Worm (Caenorhabditis elegans) whole organism, L1 larva: ENCODE data around the gene ppat-1.
A peak's percentile ranks its signal among the peaks of the same experiment; 100 is the strongest.

Experiments
- C04F5.9 ChIP-seq: sonication (generic microtip); optimal IDR thresholded peaks from 2 replicates; lab custom pipeline; 2016; ENCODE audit warnings: missing genetic modification characterization, missing compliant biosample characterization
- Y116A8C.19 ChIP-seq: sonication (generic microtip); optimal IDR thresholded peaks from 2 replicates; lab custom pipeline; 2016; ENCODE audit warnings: missing compliant biosample characterization, missing genetic modification characterization, borderline replicate concordance
- aly-2 ChIP-seq: fragments of 150-350 bp; optimal IDR thresholded peaks from 2 replicates; lab custom pipeline; 2014; ENCODE audit warnings: missing biosample characterization, missing genetic modification characterization
- ama-1 ChIP-seq: fragments of 150-350 bp; optimal IDR thresholded peaks from 2 replicates; lab custom pipeline; 2014
- blmp-1 ChIP-seq: fragments of 150-350 bp; optimal IDR thresholded peaks from 2 replicates; lab custom pipeline; 2014; ENCODE audit warnings: missing biosample characterization, missing genetic modification characterization
- ceh-8 ChIP-seq: fragments of 200-800 bp; sonication (Bioruptor generic); optimal IDR thresholded peaks from 2 replicates; lab custom pipeline; 2018; ENCODE audit warnings: mild to moderate bottlenecking, missing genetic modification characterization, moderate library complexity, missing compliant biosample characterization
- ceh-82 ChIP-seq, 3 experiments: fragments of 150-350 bp in 1 of 3; sonication (generic microtip) in 2 of 3; optimal IDR thresholded peaks; 2 replicates each; lab custom pipeline; 2014 to 2017; ENCODE audit warnings: missing biosample characterization in 3 of 3, missing genetic modification characterization in 3 of 3
- ceh-90 ChIP-seq: sonication (generic microtip); optimal IDR thresholded peaks from 2 replicates; lab custom pipeline; 2016; ENCODE audit warnings: missing genetic modification characterization, missing compliant biosample characterization
- ces-1 ChIP-seq: fragments of 150-350 bp; optimal IDR thresholded peaks from 2 replicates; lab custom pipeline; 2014; ENCODE audit warnings: missing biosample characterization, missing genetic modification reagents, missing genetic modification characterization
- dpl-1 ChIP-seq, 3 experiments: fragments of 150-350 bp in 2 of 3; sonication (generic microtip) in 1 of 3; optimal IDR thresholded peaks; 2 replicates each; lab custom pipeline; 2014 to 2017; ENCODE audit warnings: missing biosample characterization in 3 of 3, missing genetic modification characterization in 3 of 3, missing genetic modification reagents in 3 of 3
- dsc-1 ChIP-seq: sonication (generic microtip); optimal IDR thresholded peaks from 2 replicates; lab custom pipeline; 2016; ENCODE audit warnings: mild to moderate bottlenecking, missing genetic modification characterization, missing compliant biosample characterization
- egl-27 ChIP-seq, 2 experiments: fragments of 150-350 bp in 1 of 2; sonication (generic microtip); optimal IDR thresholded peaks; 3 replicates each; lab custom pipeline; 2017 to 2018; ENCODE audit warnings: missing biosample characterization in 2 of 2, missing genetic modification characterization in 2 of 2, missing genetic modification reagents in 2 of 2
- elt-2 ChIP-seq: sonication (generic microtip); optimal IDR thresholded peaks from 2 replicates; lab custom pipeline; 2016; ENCODE audit warnings: missing genetic modification characterization, mild to moderate bottlenecking, inconsistent platforms, missing compliant biosample characterization, missing genetic modification reagents
- elt-3 ChIP-seq, 6 experiments: fragments of 150-350 bp in 1 of 6; sonication (generic microtip); optimal IDR thresholded peaks; 2 replicates each; lab custom pipeline; 2017 to 2018; ENCODE audit warnings: missing biosample characterization in 6 of 6, missing genetic modification characterization in 6 of 6, inconsistent platforms in 1 of 6
- fkh-8 ChIP-seq: sonication (generic microtip); optimal IDR thresholded peaks from 2 replicates; lab custom pipeline; 2016; ENCODE audit warnings: mild to moderate bottlenecking, missing genetic modification characterization, missing compliant biosample characterization
- fos-1 ChIP-seq: fragments of 150-350 bp; optimal IDR thresholded peaks from 2 replicates; lab custom pipeline; 2014; ENCODE audit warnings: missing biosample characterization, missing genetic modification characterization
- grh-1 ChIP-seq: fragments of 200-800 bp; sonication (Bioruptor generic); IDR thresholded peaks from 2 replicates; pipeline ENCODE4 v1.3.6; 2022; ENCODE audit warnings: missing genetic modification reagents, missing genetic modification characterization, missing compliant biosample characterization
- hlh-17 ChIP-seq: fragments of 200-800 bp; sonication (Bioruptor generic); optimal IDR thresholded peaks from 2 replicates; lab custom pipeline; 2018; ENCODE audit warnings: missing genetic modification characterization, mild to moderate bottlenecking, missing compliant biosample characterization, moderate library complexity, borderline replicate concordance
- hpl-2 ChIP-seq: fragments of 150-350 bp; optimal IDR thresholded peaks from 2 replicates; lab custom pipeline; 2014; ENCODE audit warnings: missing biosample characterization, missing genetic modification reagents, missing genetic modification characterization
- jun-1 ChIP-seq: fragments of 150-350 bp; optimal IDR thresholded peaks from 2 replicates; lab custom pipeline; 2014; ENCODE audit warnings: missing biosample characterization, missing genetic modification reagents, missing genetic modification characterization
- lin-13 ChIP-seq: fragments of 150-350 bp; optimal IDR thresholded peaks from 2 replicates; lab custom pipeline; 2014; ENCODE audit warnings: missing biosample characterization, missing genetic modification reagents, missing genetic modification characterization
- lin-14 ChIP-seq: fragments of 200-800 bp; sonication (Bioruptor generic); optimal IDR thresholded peaks from 2 replicates; lab custom pipeline; 2018; ENCODE audit warnings: mild to moderate bottlenecking, missing genetic modification characterization, moderate library complexity, missing compliant biosample characterization
- lin-35 ChIP-seq, 2 experiments: fragments of 150-350 bp; optimal IDR thresholded peaks; 2 replicates each; lab custom pipeline; 2014; ENCODE audit warnings: missing biosample characterization in 2 of 2, missing genetic modification characterization in 2 of 2, missing genetic modification reagents in 2 of 2
- lin-39 ChIP-seq: fragments of 150-350 bp; optimal IDR thresholded peaks from 2 replicates; lab custom pipeline; 2014; ENCODE audit warnings: missing biosample characterization, missing genetic modification reagents, missing genetic modification characterization
- lsy-2 ChIP-seq, 2 experiments: fragments of 150-350 bp; optimal IDR thresholded peaks; 2 replicates each; lab custom pipeline; 2014; ENCODE audit warnings: missing biosample characterization in 2 of 2, missing genetic modification characterization in 2 of 2
- mdl-1 ChIP-seq, 2 experiments: fragments of 150-350 bp; optimal IDR thresholded peaks; 2 replicates each; lab custom pipeline; 2014 to 2017; ENCODE audit warnings: missing biosample characterization in 2 of 2, missing genetic modification characterization in 2 of 2, inconsistent platforms in 1 of 2
- mef-2 ChIP-seq: fragments of 150-350 bp; optimal IDR thresholded peaks from 2 replicates; lab custom pipeline; 2014; ENCODE audit warnings: missing biosample characterization, missing genetic modification characterization
- mep-1 ChIP-seq: fragments of 150-350 bp; optimal IDR thresholded peaks from 2 replicates; lab custom pipeline; 2014; ENCODE audit warnings: missing biosample characterization, missing genetic modification characterization
- nhr-11 ChIP-seq: fragments of 150-350 bp; optimal IDR thresholded peaks from 2 replicates; lab custom pipeline; 2014; ENCODE audit warnings: missing biosample characterization, missing genetic modification characterization
- nhr-19 ChIP-seq: fragments of 200-800 bp; sonication (Bioruptor generic); conservative IDR thresholded peaks from 2 replicates; pipeline ENCODE4 v1.3.6; 2022; ENCODE audit warnings: missing genetic modification characterization, missing compliant biosample characterization
- nhr-237 ChIP-seq: fragments of 150-350 bp; optimal IDR thresholded peaks from 2 replicates; lab custom pipeline; 2014; ENCODE audit warnings: missing biosample characterization, missing genetic modification characterization
- nhr-71 ChIP-seq: sonication (generic microtip); optimal IDR thresholded peaks from 2 replicates; lab custom pipeline; 2016; ENCODE audit warnings: mild to moderate bottlenecking, missing genetic modification characterization, moderate library complexity, missing compliant biosample characterization
- nhr-76 ChIP-seq: sonication (generic microtip); optimal IDR thresholded peaks from 2 replicates; lab custom pipeline; 2017; ENCODE audit warnings: missing biosample characterization, missing genetic modification characterization
- nhr-84 ChIP-seq: sonication (generic microtip); optimal IDR thresholded peaks from 2 replicates; lab custom pipeline; 2017; ENCODE audit warnings: missing biosample characterization, missing genetic modification characterization
- nhr-85 ChIP-seq: sonication (generic microtip); peaks from one replicate; lab custom pipeline; 2016; ENCODE audit warnings: missing genetic modification characterization, inconsistent platforms, missing compliant biosample characterization
- nhr-90 ChIP-seq: sonication (generic microtip); optimal IDR thresholded peaks from 2 replicates; lab custom pipeline; 2016; ENCODE audit warnings: mild to moderate bottlenecking, missing genetic modification characterization, missing compliant biosample characterization; ENCODE audit not compliant: poor library complexity
- pqm-1 ChIP-seq: sonication (generic microtip); optimal IDR thresholded peaks from 3 replicates; lab custom pipeline; 2017; ENCODE audit warnings: missing biosample characterization, missing genetic modification characterization
- rnt-1 ChIP-seq: sonication (generic microtip); optimal IDR thresholded peaks from 2 replicates; lab custom pipeline; 2016; ENCODE audit warnings: mild to moderate bottlenecking, missing genetic modification characterization, moderate library complexity, missing compliant biosample characterization
- skn-1 ChIP-seq: fragments of 150-350 bp; optimal IDR thresholded peaks from 2 replicates; lab custom pipeline; 2014; ENCODE audit warnings: missing biosample characterization, missing genetic modification characterization
- snpc-4 ChIP-seq: fragments of 150-350 bp; optimal IDR thresholded peaks from 2 replicates; lab custom pipeline; 2014; ENCODE audit warnings: missing biosample characterization, missing genetic modification characterization
- sup-37 ChIP-seq: fragments of 200-800 bp; sonication (Bioruptor generic); optimal IDR thresholded peaks from 2 replicates; lab custom pipeline; 2018; ENCODE audit warnings: mild to moderate bottlenecking, missing genetic modification characterization, missing compliant biosample characterization
- swsn-7 ChIP-seq: sonication (generic microtip); optimal IDR thresholded peaks from 2 replicates; lab custom pipeline; 2016; ENCODE audit warnings: missing genetic modification characterization, missing compliant biosample characterization
- tbx-2 ChIP-seq: sonication (generic microtip); optimal IDR thresholded peaks from 2 replicates; lab custom pipeline; 2016; ENCODE audit warnings: missing genetic modification characterization, missing compliant biosample characterization
- unc-130 ChIP-seq: fragments of 150-350 bp; optimal IDR thresholded peaks from 2 replicates; lab custom pipeline; 2017; ENCODE audit warnings: missing biosample characterization, missing genetic modification characterization, inconsistent platforms
- unc-30 ChIP-seq: sonication (generic microtip); optimal IDR thresholded peaks from 2 replicates; lab custom pipeline; 2017; ENCODE audit warnings: missing biosample characterization, missing genetic modification characterization
- unc-62 ChIP-seq: fragments of 150-350 bp; optimal IDR thresholded peaks from 2 replicates; lab custom pipeline; 2014; ENCODE audit warnings: missing biosample characterization, missing genetic modification reagents, missing genetic modification characterization
- xbp-1 ChIP-seq: sonication (generic microtip); optimal IDR thresholded peaks from 2 replicates; lab custom pipeline; 2016; ENCODE audit warnings: missing genetic modification characterization, missing compliant biosample characterization
- zip-4 ChIP-seq: fragments of 200-800 bp; sonication (Bioruptor generic); optimal IDR thresholded peaks from 2 replicates; lab custom pipeline; 2018; ENCODE audit warnings: mild to moderate bottlenecking, missing genetic modification characterization, moderate library complexity, missing compliant biosample characterization
- ztf-11 ChIP-seq, 2 experiments: sonication (generic microtip); optimal IDR thresholded peaks; 2 replicates each; lab custom pipeline; 2016 to 2017; ENCODE audit warnings: missing genetic modification characterization in 2 of 2, missing biosample characterization in 1 of 2, missing compliant biosample characterization in 1 of 2
- ztf-4 ChIP-seq: fragments of 150-350 bp; optimal IDR thresholded peaks from 2 replicates; lab custom pipeline; 2014; ENCODE audit warnings: missing biosample characterization, missing genetic modification characterization

The ppat-1 gene

DNA sequence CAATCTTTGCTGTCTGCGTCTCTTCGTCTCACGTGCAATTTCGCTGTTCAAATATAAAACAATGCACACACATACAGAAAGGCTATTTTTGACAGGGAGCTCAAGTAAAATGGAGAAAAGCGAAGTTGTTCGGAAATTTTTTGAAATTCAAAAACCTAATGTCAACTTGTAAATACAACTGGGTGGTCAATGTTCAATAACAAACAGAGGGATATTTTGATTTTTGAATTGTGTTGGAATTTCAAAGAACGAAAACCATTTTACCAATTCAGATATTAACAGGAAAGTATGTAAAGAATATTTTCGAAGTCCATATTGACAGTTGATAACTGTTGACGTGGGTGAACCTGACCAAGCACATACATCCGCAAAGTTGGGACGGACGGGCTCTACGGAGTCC lies 724 bp upstream of the ppat-1 start, which contains the start of gene tag-243:
TSS of gene tag-243 (minus strand) at position 101 of the 400 bp plus-strand sequence.
- peak; percentile 7 for TF ChIP-seq rnt-1 (tag; lab: Kevin White, UChicago)
- TF ChIP-seq nhr-71 (tag; lab: Kevin White, UChicago) = peak; percentile 5
- no peak for TF ChIP-seq lin-35 (GFP tag; optimal IDR thresholded peaks at IDR 0.05; lab: Kevin White, UChicago)

DNA sequence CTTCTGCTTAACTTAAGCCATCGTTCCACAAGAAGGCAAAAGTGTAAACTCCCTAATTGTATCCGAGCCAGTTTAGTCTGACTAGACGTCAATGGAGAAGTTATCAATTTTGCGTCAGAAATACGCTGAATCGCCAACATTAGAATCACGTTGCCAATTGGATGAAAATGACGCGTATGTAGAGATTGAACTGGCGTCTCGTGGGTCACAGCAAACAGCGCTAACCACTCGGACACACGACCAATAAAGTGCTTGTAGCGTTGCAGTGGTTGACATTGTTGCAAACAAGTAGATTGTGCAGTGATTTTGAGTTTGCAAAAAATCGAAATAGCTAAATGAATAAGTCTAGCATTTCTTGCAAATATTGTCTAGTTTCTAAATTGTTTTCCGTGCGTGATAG lies 515 bp downstream of the ppat-1 start:
- TF ChIP-seq nhr-237 (tag; lab: Kevin White, UChicago) = no peak
- TF ChIP-seq tbx-2 = peak; percentile 53
- peak; percentile 59 for TF ChIP-seq lin-13 (GFP tag; lab: Kevin White, UChicago)
- no peak for TF ChIP-seq pqm-1 (tag; lab: Kevin White, UChicago)
- peak; percentile 14 for TF ChIP-seq blmp-1
- TF ChIP-seq lin-39 (tag; lab: Kevin White, UChicago) = no peak
- TF ChIP-seq Y116A8C.19 = no peak
- no peak for TF ChIP-seq nhr-84 (tag; lab: Kevin White, UChicago)
- no peak for TF ChIP-seq nhr-76 (tag; lab: Kevin White, UChicago)
- TF ChIP-seq nhr-71 (tag; lab: Kevin White, UChicago) = peak; percentile 82
- peak; percentile 4 for TF ChIP-seq zip-4 (GFP tag; lab: Kevin White, UChicago)
- 0 out of 2 replicates have a peak, but pooled peaks have one; percentile 38 for TF ChIP-seq grh-1 (GFP tag; lab: Robert Waterston, UW)
- TF ChIP-seq rnt-1 (tag; lab: Kevin White, UChicago) = peak; percentile 83
- TF ChIP-seq xbp-1 (tag; lab: Kevin White, UChicago) = peak; percentile 61
- TF ChIP-seq fkh-8 = peak; percentile 20
- TF ChIP-seq sup-37 (GFP tag; lab: Kevin White, UChicago) = peak; percentile 49
- peak in 3 of 6 experiments; percentile 9 to 71 (median 21) for TF ChIP-seq elt-3 (tag; optimal IDR thresholded peaks at IDR 0.05; lab: Kevin White, UChicago)
- peak; percentile 64 to 79 for TF ChIP-seq lsy-2 (tag; optimal IDR thresholded peaks at IDR 0.05; lab: Kevin White, UChicago)
- TF ChIP-seq ama-1 (lab: Kevin White, UChicago) = peak; percentile 66
- TF ChIP-seq lin-14 (GFP tag; lab: Kevin White, UChicago) = peak; percentile 64
- no peak for TF ChIP-seq ceh-8 (GFP tag; lab: Kevin White, UChicago)
- TF ChIP-seq unc-62 (GFP tag; lab: Kevin White, UChicago) = no peak
- TF ChIP-seq nhr-19 (GFP tag; lab: Robert Waterston, UW) = peak; percentile 77
- TF ChIP-seq ces-1 (GFP tag; lab: Kevin White, UChicago) = no peak
- TF ChIP-seq fos-1 (tag; lab: Kevin White, UChicago) = peak; percentile 34
- no peak for TF ChIP-seq hlh-17 (GFP tag; lab: Kevin White, UChicago)
- TF ChIP-seq jun-1 (tag; lab: Kevin White, UChicago) = peak; percentile 37
- peak; percentile 3 for TF ChIP-seq ceh-90 (tag; lab: Kevin White, UChicago)
- TF ChIP-seq hpl-2 (GFP tag; lab: Kevin White, UChicago) = peak; percentile 25
- peak; percentile 50 for TF ChIP-seq ztf-4 (tag; lab: Kevin White, UChicago)
- TF ChIP-seq nhr-11 = no peak
- TF ChIP-seq unc-130 = peak; percentile 76
- peak; percentile 85 for TF ChIP-seq nhr-90
- peak; percentile 47 for TF ChIP-seq skn-1 (tag; lab: Kevin White, UChicago)
- no peak for TF ChIP-seq egl-27 (tag; optimal IDR thresholded peaks at IDR 0.05; lab: Kevin White, UChicago)
- peak; percentile 73 for TF ChIP-seq dsc-1
- peak; percentile 20 to 64 (median 61) for TF ChIP-seq ceh-82 (tag; optimal IDR thresholded peaks at IDR 0.05; lab: Kevin White, UChicago)
- TF ChIP-seq mef-2 (tag; lab: Kevin White, UChicago) = peak; percentile 5
- TF ChIP-seq elt-2 (tag; lab: Kevin White, UChicago) = peak; percentile 71
- TF ChIP-seq mdl-1 (tag; optimal IDR thresholded peaks at IDR 0.05; lab: Kevin White, UChicago) = peak in 1 of 2 experiments; percentile 94
- peak in 1 of 2 experiments; percentile 15 for TF ChIP-seq ztf-11 (tag; optimal IDR thresholded peaks at IDR 0.05; lab: Kevin White, UChicago)
- TF ChIP-seq snpc-4 (tag; lab: Kevin White, UChicago) = no peak
- TF ChIP-seq mep-1 (tag; lab: Kevin White, UChicago) = peak; percentile 87
- TF ChIP-seq aly-2 (tag; lab: Kevin White, UChicago) = peak; percentile 24
- peak; percentile 70 for TF ChIP-seq swsn-7 (tag; lab: Kevin White, UChicago)
- TF ChIP-seq C04F5.9 = peak; percentile 46
- TF ChIP-seq dpl-1 (GFP tag; optimal IDR thresholded peaks at IDR 0.05; lab: Kevin White, UChicago) = peak; percentile 40 to 62 (median 58)
- TF ChIP-seq nhr-85 (tag; lab: Kevin White, UChicago) = peak; percentile 68
- no peak for TF ChIP-seq unc-30 (tag; lab: Kevin White, UChicago)
